Fruit fly (Drosophila melanogaster): ENCODE results near the gene DIP-epsilon.

The DIP-epsilon gene

DNA sequence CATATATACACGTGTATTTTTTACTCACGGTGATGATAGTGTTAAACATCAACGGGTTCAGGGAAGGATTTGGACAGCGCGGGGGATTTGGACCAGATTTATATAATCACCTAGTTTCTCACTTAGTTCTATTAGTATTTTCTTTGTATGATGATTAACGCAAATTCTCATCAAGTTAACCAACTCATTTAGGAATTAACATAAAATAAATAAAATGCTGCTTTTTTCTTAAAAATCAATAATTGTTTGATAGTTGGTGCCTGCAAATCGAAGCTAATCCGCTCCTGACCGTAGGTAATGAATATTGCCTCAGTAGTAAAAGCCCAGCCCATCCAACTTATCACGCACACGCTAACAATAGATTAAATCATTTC lies 59.3 kb downstream of the DIP-epsilon start (continued):
- peak; percentile 37 for TF ChIP-seq CG8089 (GFP tag; optimal IDR thresholded peaks at IDR 0.05)
- TF ChIP-seq scrt (GFP tag; optimal IDR thresholded peaks at IDR 0.05): peak; percentile 77
- TF ChIP-seq emc (GFP tag; optimal IDR thresholded peaks at IDR 0.05): peak; percentile 47
- peak; percentile 87 for TF ChIP-seq CG12299 (tag; optimal IDR thresholded peaks at IDR 0.05)
- peak; percentile 33 for TF ChIP-seq CG8290 (GFP tag; optimal IDR thresholded peaks at IDR 0.05)
- TF ChIP-seq CG8290 (tag; optimal IDR thresholded peaks at IDR 0.05): no peak
- peak; percentile 79 for TF ChIP-seq CG7786 (GFP tag; optimal IDR thresholded peaks at IDR 0.05)
- TF ChIP-seq Sry-β (GFP tag; optimal IDR thresholded peaks at IDR 0.05): no peak
- peak; percentile 83 for TF ChIP-seq CHES-1-like (GFP tag; optimal IDR thresholded peaks at IDR 0.05)
- TF ChIP-seq CG1832 (GFP tag; optimal IDR thresholded peaks at IDR 0.05): no peak
- TF ChIP-seq CG15696 (tag; optimal IDR thresholded peaks at IDR 0.05): peak; percentile 55
- peak; percentile 30 for TF ChIP-seq CG4282 (GFP tag; optimal IDR thresholded peaks at IDR 0.05)
- TF ChIP-seq salm (tag; optimal IDR thresholded peaks at IDR 0.05): peak; percentile 42
- peak; percentile 64 for TF ChIP-seq E2f2 (GFP tag; IDR thresholded peaks at IDR 0.05)
- peak; percentile 53 for TF ChIP-seq jing (GFP tag; optimal IDR thresholded peaks at IDR 0.05)
- TF ChIP-seq crc (GFP tag; optimal IDR thresholded peaks at IDR 0.05): peak; percentile 78
- peak; percentile 62; the same call in 2 of the 3 replicates for TF ChIP-seq ken (GFP tag; IDR thresholded peaks at IDR 0.05)
- TF ChIP-seq ac (GFP tag; optimal IDR thresholded peaks at IDR 0.05): no peak
- TF ChIP-seq Blimp-1 (GFP tag; optimal IDR thresholded peaks at IDR 0.05): peak; percentile 72
- TF ChIP-seq CG10431 (GFP tag; optimal IDR thresholded peaks at IDR 0.05): no peak
- TF ChIP-seq CG12236 (GFP tag; optimal IDR thresholded peaks at IDR 0.05): peak; percentile 29
- no peak for TF ChIP-seq CG7271 (tag; optimal IDR thresholded peaks at IDR 0.05)
- peak; percentile 65 for TF ChIP-seq Lim3 (GFP tag; IDR thresholded peaks at IDR 0.05)
- no peak for TF ChIP-seq pan (optimal IDR thresholded peaks at IDR 0.05)
- TF ChIP-seq pan (GFP tag; optimal IDR thresholded peaks at IDR 0.05 in 1 of 2, IDR thresholded peaks at IDR 0.05 in 1 of 2): peak in 1 of 2 experiments; percentile 78
- TF ChIP-seq CG6654 (GFP tag; optimal IDR thresholded peaks at IDR 0.05): peak; percentile 60
- no peak; the same call in 1 of the 2 replicates for TF ChIP-seq seq (GFP tag; IDR thresholded peaks at IDR 0.05)
- TF ChIP-seq CG11560 (tag; IDR thresholded peaks at IDR 0.05): peak; percentile 82
- TF ChIP-seq stc (GFP tag; IDR thresholded peaks at IDR 0.05): peak; percentile 77
- no peak for TF ChIP-seq pfk (GFP tag; optimal IDR thresholded peaks at IDR 0.05)
- TF ChIP-seq cad (GFP tag; optimal IDR thresholded peaks at IDR 0.05): no peak
- peak; percentile 83 for TF ChIP-seq pum (GFP tag; optimal IDR thresholded peaks at IDR 0.05)
- TF ChIP-seq sug (tag; optimal IDR thresholded peaks at IDR 0.05): peak; percentile 96
- no peak for TF ChIP-seq CG2202 (tag; optimal IDR thresholded peaks at IDR 0.05)
- TF ChIP-seq Hmr (GFP tag; optimal IDR thresholded peaks at IDR 0.05): peak; percentile 90
- TF ChIP-seq CG6765 (GFP tag; optimal IDR thresholded peaks at IDR 0.05): peak; percentile 59
- TF ChIP-seq tx (GFP tag; optimal IDR thresholded peaks at IDR 0.05): peak; percentile 74
- no peak for TF ChIP-seq wek (GFP tag; optimal IDR thresholded peaks at IDR 0.05)
- TF ChIP-seq CG15073 (GFP tag; optimal IDR thresholded peaks at IDR 0.05): peak; percentile 15
- TF ChIP-seq jumu (GFP tag; optimal IDR thresholded peaks at IDR 0.05): peak; percentile 76
- TF ChIP-seq zfh1 (GFP tag; IDR thresholded peaks at IDR 0.05): 0 out of 3 replicates have a peak, but pooled peaks have one; percentile 47
- TF ChIP-seq vvl (GFP tag; IDR thresholded peaks at IDR 0.05): peak; percentile 85
- peak; percentile 56 for TF ChIP-seq Atf3 (GFP tag; optimal IDR thresholded peaks at IDR 0.05)
- TF ChIP-seq H15 (GFP tag; IDR thresholded peaks at IDR 0.05): peak; percentile 73; the same call in 2 of the 3 replicates
- peak; percentile 42 for TF ChIP-seq onecut (GFP tag; IDR thresholded peaks at IDR 0.05)
- TF ChIP-seq CG2120 (GFP tag; optimal IDR thresholded peaks at IDR 0.05): peak; percentile 97
- TF ChIP-seq Sin3A (optimal IDR thresholded peaks at IDR 0.05): no peak
- TF ChIP-seq Stat92E (GFP tag; optimal IDR thresholded peaks at IDR 0.05): no peak
- peak; percentile 81 for TF ChIP-seq CG32772 (GFP tag; IDR thresholded peaks at IDR 0.05)
- TF ChIP-seq CG6254 (GFP tag; optimal IDR thresholded peaks at IDR 0.05): no peak
- peak; percentile 93 for TF ChIP-seq CG30403 (GFP tag; optimal IDR thresholded peaks at IDR 0.05)
- peak; percentile 87 for TF ChIP-seq fd96Cb (tag; optimal IDR thresholded peaks at IDR 0.05)
